Fruit fly (Drosophila melanogaster): ENCODE measurements around the gene DCTN1-p150.

dm6 chr3L:13911649-13912260 is 17.4 kb upstream of the DCTN1-p150 start:
- no peak for TF ChIP-seq EcR (GFP tag; optimal IDR thresholded peaks at IDR 0.05)
- TF ChIP-seq psq (optimal IDR thresholded peaks at IDR 0.05): no peak
